Worm (Caenorhabditis elegans) whole organism, L4 larva: ENCODE results near the gene tmem-218.

Experiments
- F26F4.8 ChIP-seq: fragments of 200-800 bp; sonication (Bioruptor generic); conservative IDR thresholded peaks from 2 replicates; pipeline ENCODE4 v1.3.6; 2022; ENCODE audit warnings: missing genetic modification characterization, missing compliant biosample characterization
- F49E8.2 ChIP-seq: sonication (generic microtip); optimal IDR thresholded peaks from 2 replicates; lab custom pipeline; 2016; ENCODE audit warnings: missing compliant biosample characterization, mild to moderate bottlenecking, missing genetic modification characterization, borderline replicate concordance
- T20F7.1 ChIP-seq: fragments of 200-800 bp; sonication (Bioruptor generic); optimal IDR thresholded peaks from 2 replicates; lab custom pipeline; 2018; ENCODE audit warnings: mild to moderate bottlenecking, missing genetic modification characterization, missing compliant biosample characterization
- Y75B8A.6 ChIP-seq: fragments of 200-800 bp; sonication (Bioruptor generic); IDR thresholded peaks from 2 replicates; pipeline ENCODE4 v1.3.6; 2022; ENCODE audit warnings: missing genetic modification reagents, missing genetic modification characterization, missing compliant biosample characterization
- aha-1 ChIP-seq: fragments of 150-350 bp; peaks from one replicate; lab custom pipeline; 2014; ENCODE audit warnings: missing biosample characterization, missing genetic modification characterization
- aly-2 ChIP-seq: sonication (generic microtip); optimal IDR thresholded peaks from 2 replicates; lab custom pipeline; 2018; ENCODE audit warnings: missing biosample characterization, missing genetic modification characterization
- arid-1 ChIP-seq: fragments of 200-800 bp; sonication (Bioruptor generic); conservative IDR thresholded peaks from 2 replicates; pipeline ENCODE4 v1.3.6; 2022; ENCODE audit warnings: missing genetic modification reagents, missing genetic modification characterization, missing compliant biosample characterization
- ceh-20 ChIP-seq: fragments of 200-800 bp; sonication (Bioruptor generic); IDR thresholded peaks from 2 replicates; pipeline ENCODE4 v1.3.6; 2022; ENCODE audit warnings: missing genetic modification reagents, missing genetic modification characterization, missing compliant biosample characterization
- ceh-32 ChIP-seq: sonication (generic microtip); optimal IDR thresholded peaks from 2 replicates; lab custom pipeline; 2016; ENCODE audit warnings: mild to moderate bottlenecking, missing genetic modification characterization, missing compliant biosample characterization; ENCODE audit not compliant: poor library complexity
- ces-1 ChIP-seq: fragments of 150-350 bp; sonication (generic microtip); optimal IDR thresholded peaks from 4 replicates; lab custom pipeline; 2014; ENCODE audit warnings: missing biosample characterization, missing genetic modification reagents, missing genetic modification characterization
- ctbp-1 ChIP-seq: fragments of 200-800 bp; sonication (Bioruptor generic); IDR thresholded peaks from 2 replicates; pipeline ENCODE4 v1.3.6; 2022; ENCODE audit warnings: missing genetic modification reagents, missing genetic modification characterization, missing compliant biosample characterization
- daf-12 ChIP-seq: fragments of 150-350 bp; optimal IDR thresholded peaks from 2 replicates; lab custom pipeline; 2014; ENCODE audit warnings: missing biosample characterization, missing genetic modification reagents, missing genetic modification characterization
- daf-16 ChIP-seq, 3 experiments: sonication (generic microtip); optimal IDR thresholded peaks; 2 replicates each; lab custom pipeline; 2016 to 2017; ENCODE audit warnings: missing genetic modification characterization in 3 of 3, missing genetic modification reagents in 3 of 3, mild to moderate bottlenecking in 2 of 3, missing compliant biosample characterization in 2 of 3, missing biosample characterization in 1 of 3, moderate library complexity in 1 of 3
- daf-19 ChIP-seq: fragments of 200-800 bp; sonication (Bioruptor generic); conservative IDR thresholded peaks from 2 replicates; pipeline ENCODE4 v1.3.6; 2022; ENCODE audit warnings: missing genetic modification characterization, missing compliant biosample characterization
- daf-8 ChIP-seq: fragments of 200-800 bp; sonication (Bioruptor generic); IDR thresholded peaks from 2 replicates; pipeline ENCODE4 v1.3.6; 2022; ENCODE audit warnings: missing genetic modification characterization, missing compliant biosample characterization
- dmd-6 ChIP-seq: fragments of 200-800 bp; sonication (Bioruptor generic); IDR thresholded peaks from 2 replicates; pipeline ENCODE4 v1.3.6; 2022; ENCODE audit warnings: missing genetic modification reagents, missing genetic modification characterization, missing compliant biosample characterization
- dmd-8 ChIP-seq: fragments of 200-800 bp; sonication (Bioruptor generic); IDR thresholded peaks from 2 replicates; pipeline ENCODE4 v1.3.6; 2022; ENCODE audit warnings: missing genetic modification characterization, missing compliant biosample characterization
- duxl-1 ChIP-seq: sonication (generic microtip); optimal IDR thresholded peaks from 2 replicates; lab custom pipeline; 2016; ENCODE audit warnings: mild to moderate bottlenecking, missing genetic modification characterization, moderate library complexity, missing compliant biosample characterization; ENCODE audit not compliant: poor library complexity
- egl-43 ChIP-seq: fragments of 200-800 bp; sonication (Bioruptor generic); IDR thresholded peaks from 2 replicates; pipeline ENCODE4 v1.3.6; 2022; ENCODE audit warnings: missing genetic modification reagents, missing genetic modification characterization, missing compliant biosample characterization
- hlh-11 ChIP-seq: fragments of 200-800 bp; sonication (Bioruptor generic); optimal IDR thresholded peaks from 2 replicates; lab custom pipeline; 2018; ENCODE audit warnings: mild to moderate bottlenecking, missing genetic modification characterization, missing compliant biosample characterization
- hlh-30 ChIP-seq: sonication (generic microtip); optimal IDR thresholded peaks from 2 replicates; lab custom pipeline; 2017; ENCODE audit warnings: antibody characterized with exemption, mild to moderate bottlenecking, missing genetic modification characterization, missing compliant biosample characterization; ENCODE audit not compliant: insufficient read depth
- lin-1 ChIP-seq: fragments of 200-800 bp; sonication (Bioruptor generic); IDR thresholded peaks from 2 replicates; pipeline ENCODE4 v1.3.6; 2022; ENCODE audit warnings: missing genetic modification reagents, missing genetic modification characterization, missing compliant biosample characterization
- lin-13 ChIP-seq: fragments of 150-350 bp; optimal IDR thresholded peaks from 2 replicates; lab custom pipeline; 2014; ENCODE audit warnings: missing biosample characterization, missing genetic modification reagents, missing genetic modification characterization
- madf-9 ChIP-seq: fragments of 200-800 bp; sonication (Bioruptor generic); conservative IDR thresholded peaks from 2 replicates; pipeline ENCODE4 v1.3.6; 2022; ENCODE audit warnings: missing genetic modification reagents, missing genetic modification characterization, missing compliant biosample characterization
- mdl-1 ChIP-seq, 2 experiments: fragments of 150-350 bp in 1 of 2; sonication (generic microtip) in 1 of 2; optimal IDR thresholded peaks; 2 replicates each; lab custom pipeline; 2014 to 2017; ENCODE audit warnings: missing biosample characterization in 2 of 2, missing genetic modification characterization in 2 of 2
- mep-1 ChIP-seq: fragments of 150-350 bp; sonication (generic microtip); optimal IDR thresholded peaks from 3 replicates; lab custom pipeline; 2014; ENCODE audit warnings: missing biosample characterization, missing genetic modification characterization
- mxl-3 ChIP-seq: fragments of 200-800 bp; sonication (Bioruptor generic); optimal IDR thresholded peaks from 2 replicates; lab custom pipeline; 2018; ENCODE audit warnings: mild to moderate bottlenecking, missing genetic modification characterization, missing compliant biosample characterization
- nhr-111 ChIP-seq: fragments of 200-800 bp; sonication (Bioruptor generic); optimal IDR thresholded peaks from 2 replicates; lab custom pipeline; 2018; ENCODE audit warnings: mild to moderate bottlenecking, missing genetic modification characterization, missing compliant biosample characterization
- nhr-28 ChIP-seq: fragments of 150-350 bp; optimal IDR thresholded peaks from 2 replicates; lab custom pipeline; 2014; ENCODE audit warnings: missing biosample characterization, missing genetic modification characterization
- nhr-41 ChIP-seq: fragments of 200-800 bp; sonication (Bioruptor generic); IDR thresholded peaks from 2 replicates; pipeline ENCODE4 v1.3.6; 2022; ENCODE audit warnings: missing genetic modification reagents, missing genetic modification characterization, missing compliant biosample characterization
- nhr-42 ChIP-seq: fragments of 200-800 bp; sonication (Bioruptor generic); IDR thresholded peaks from 2 replicates; pipeline ENCODE4 v1.3.6; 2022; ENCODE audit warnings: missing genetic modification characterization, missing compliant biosample characterization
- nhr-48 ChIP-seq: sonication (generic microtip); optimal IDR thresholded peaks from 2 replicates; lab custom pipeline; 2016; ENCODE audit warnings: mild to moderate bottlenecking, missing genetic modification characterization, missing compliant biosample characterization
- nhr-6 ChIP-seq: fragments of 150-350 bp; optimal IDR thresholded peaks from 2 replicates; lab custom pipeline; 2014; ENCODE audit warnings: missing biosample characterization, missing genetic modification characterization
- nhr-76 ChIP-seq: fragments of 150-350 bp; optimal IDR thresholded peaks from 2 replicates; lab custom pipeline; 2014; ENCODE audit warnings: missing biosample characterization, missing genetic modification characterization
- nhr-77 ChIP-seq: fragments of 150-350 bp; optimal IDR thresholded peaks from 2 replicates; lab custom pipeline; 2014; ENCODE audit warnings: missing biosample characterization, missing genetic modification characterization
- pha-4 ChIP-seq, 2 experiments: fragments of 150-350 bp in 1 of 2; fragments of 200-800 bp in 1 of 2; sonication (Bioruptor generic) in 1 of 2; IDR thresholded peaks in 1 of 2; optimal IDR thresholded peaks in 1 of 2; 2 replicates each; pipeline versions ENCODE4 v1.3.6 to Lab custom; 2014 to 2022; ENCODE audit warnings: missing genetic modification characterization in 2 of 2, missing genetic modification reagents in 2 of 2, missing biosample characterization in 1 of 2, missing compliant biosample characterization in 1 of 2
- pqm-1 ChIP-seq: sonication (generic microtip); optimal IDR thresholded peaks from 2 replicates; lab custom pipeline; 2017; ENCODE audit warnings: missing biosample characterization, missing genetic modification characterization
- saeg-2 ChIP-seq: fragments of 200-800 bp; sonication (Bioruptor generic); IDR thresholded peaks from 2 replicates; pipeline ENCODE4 v1.3.6; 2022; ENCODE audit warnings: missing genetic modification reagents, missing genetic modification characterization, missing compliant biosample characterization
- skn-1 ChIP-seq: fragments of 150-350 bp; optimal IDR thresholded peaks from 2 replicates; lab custom pipeline; 2014; ENCODE audit warnings: missing biosample characterization, missing genetic modification characterization
- snpc-4 ChIP-seq: fragments of 150-350 bp; optimal IDR thresholded peaks from 2 replicates; lab custom pipeline; 2014; ENCODE audit warnings: missing biosample characterization, missing genetic modification characterization
- unc-130 ChIP-seq: sonication (generic microtip); optimal IDR thresholded peaks from 2 replicates; lab custom pipeline; 2016; ENCODE audit warnings: missing genetic modification reagents, missing genetic modification characterization, missing compliant biosample characterization
- zfp-2 ChIP-seq: sonication (generic microtip); optimal IDR thresholded peaks from 2 replicates; lab custom pipeline; 2016; ENCODE audit warnings: mild to moderate bottlenecking, missing genetic modification characterization, missing compliant biosample characterization
- zfp-3 ChIP-seq: fragments of 200-800 bp; sonication (Bioruptor generic); conservative IDR thresholded peaks from 2 replicates; pipeline ENCODE4 v1.3.6; 2022; ENCODE audit warnings: missing genetic modification reagents, missing genetic modification characterization, missing compliant biosample characterization
- zip-11 ChIP-seq: fragments of 200-800 bp; sonication (Bioruptor generic); IDR thresholded peaks from 2 replicates; pipeline ENCODE4 v1.3.6; 2022; ENCODE audit warnings: missing genetic modification characterization, missing compliant biosample characterization
- ztf-11 ChIP-seq: fragments of 150-350 bp; optimal IDR thresholded peaks from 2 replicates; lab custom pipeline; 2014; ENCODE audit warnings: missing biosample characterization, missing genetic modification characterization
- ztf-7 ChIP-seq: fragments of 150-350 bp; optimal IDR thresholded peaks from 2 replicates; lab custom pipeline; 2014; ENCODE audit warnings: missing biosample characterization, missing genetic modification characterization

The tmem-218 gene

DNA sequence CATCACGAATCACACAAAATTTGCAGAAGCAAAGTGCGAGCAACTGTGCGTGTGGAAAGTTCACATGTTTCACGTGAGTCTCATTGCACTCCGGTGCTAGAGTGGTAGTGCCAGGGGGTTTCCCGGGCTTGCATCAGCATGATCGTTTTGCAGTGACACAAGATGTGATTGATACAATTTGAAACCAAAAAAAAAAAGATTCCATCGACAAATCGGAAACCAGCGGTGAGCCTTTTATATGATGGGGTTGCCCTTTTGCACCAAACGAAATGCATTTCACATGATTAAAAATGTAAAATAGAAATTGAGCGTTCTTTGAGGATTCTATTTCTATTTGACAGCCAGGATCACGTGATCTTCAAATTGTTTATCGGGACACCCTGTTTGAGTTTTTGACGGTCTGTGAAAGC, 13.1 kb upstream of the tmem-218 start (continued):
- TF ChIP-seq lin-13 (GFP tag; lab: Kevin White, UChicago), result no peak
- TF ChIP-seq saeg-2 (GFP tag; lab: Robert Waterston, UW), result 0 out of 2 replicates have a peak, but pooled peaks have one; percentile 66
- peak; percentile 16 to 75 for TF ChIP-seq mdl-1 (tag; optimal IDR thresholded peaks at IDR 0.05; lab: Kevin White, UChicago)
- TF ChIP-seq zfp-3 (GFP tag; lab: Robert Waterston, UW), result no peak
- 0 out of 2 replicates have a peak, but pooled peaks have one; percentile 31 for TF ChIP-seq pha-4 (GFP tag; IDR thresholded peaks at IDR 0.05; lab: Robert Waterston, UW)
- TF ChIP-seq pha-4 (tag; optimal IDR thresholded peaks at IDR 0.05; lab: Kevin White, UChicago), result no peak
- no peak for TF ChIP-seq zip-11 (GFP tag; lab: Robert Waterston, UW)
- peak; percentile 81 for TF ChIP-seq hlh-30 (tag; lab: Kevin White, UChicago)
- TF ChIP-seq mep-1 (tag; lab: Kevin White, UChicago), result peak; percentile 17
- no peak for TF ChIP-seq aly-2 (tag; lab: Kevin White, UChicago)
- no peak for TF ChIP-seq ceh-32 (tag; lab: Kevin White, UChicago)
- TF ChIP-seq egl-43, result no peak
- TF ChIP-seq nhr-6 (tag; lab: Kevin White, UChicago), result no peak
- TF ChIP-seq daf-8 (GFP tag; lab: Robert Waterston, UW), result no peak
- TF ChIP-seq F49E8.2, result no peak
- no peak for TF ChIP-seq skn-1 (tag; lab: Kevin White, UChicago)
- TF ChIP-seq nhr-111, result no peak
- TF ChIP-seq ces-1 (GFP tag; lab: Kevin White, UChicago), result no peak
- TF ChIP-seq ceh-20 (GFP tag; lab: Robert Waterston, UW), result no peak
- TF ChIP-seq daf-12 (tag; lab: Kevin White, UChicago), result no peak
- TF ChIP-seq snpc-4 (tag; lab: Kevin White, UChicago), result no peak
- TF ChIP-seq nhr-42 (GFP tag; lab: Robert Waterston, UW), result no peak
- TF ChIP-seq Y75B8A.6 (GFP tag; lab: Robert Waterston, UW), result no peak
- TF ChIP-seq mxl-3 (GFP tag; lab: Kevin White, UChicago), result peak; percentile 1
- TF ChIP-seq nhr-41 (GFP tag; lab: Robert Waterston, UW), result no peak
- TF ChIP-seq ztf-7 (tag; lab: Kevin White, UChicago), result peak; percentile 15
- no peak for TF ChIP-seq pqm-1 (tag; lab: Kevin White, UChicago)
- peak; percentile 96 for TF ChIP-seq dmd-6 (GFP tag; lab: Robert Waterston, UW)

- TF ChIP-seq duxl-1 (tag; lab: Kevin White, UChicago), result no peak
- TF ChIP-seq nhr-76, result no peak
- no peak for TF ChIP-seq daf-16 (GFP tag; optimal IDR thresholded peaks at IDR 0.05; lab: Kevin White, UChicago)
- TF ChIP-seq daf-16 (tag; optimal IDR thresholded peaks at IDR 0.05; lab: Kevin White, UChicago), result peak; percentile 98
- peak; percentile 31 for TF ChIP-seq hlh-11 (tag; lab: Kevin White, UChicago)
- no peak for TF ChIP-seq lin-1 (GFP tag; lab: Robert Waterston, UW)
- TF ChIP-seq nhr-28 (tag; lab: Kevin White, UChicago), result peak; percentile 17
- no peak for TF ChIP-seq ctbp-1 (GFP tag; lab: Robert Waterston, UW)
Measured at ce11 chrX:17637528-17637927, 12.0 kb upstream of the tmem-218 start.

DNA sequence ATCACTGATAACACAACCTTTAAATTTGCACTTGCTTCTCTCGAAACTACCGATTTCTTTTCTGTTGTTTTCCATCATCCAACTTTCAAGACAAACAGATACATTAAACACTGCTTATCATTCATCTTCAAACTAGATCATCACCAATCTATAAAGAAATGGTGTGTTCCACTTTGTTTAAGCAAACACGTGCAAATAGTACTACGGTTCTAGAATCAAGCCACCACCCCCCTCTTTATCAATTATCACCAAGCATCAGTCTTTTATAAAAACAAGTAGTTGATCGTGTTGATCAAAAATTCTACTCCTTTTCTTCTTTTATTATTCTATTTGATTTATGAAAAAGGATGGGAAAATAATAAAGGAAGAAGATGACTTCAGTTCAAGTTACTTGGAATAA, 11.0 kb upstream of the tmem-218 start:
- no peak for TF ChIP-seq arid-1
- TF ChIP-seq aly-2 (tag; lab: Kevin White, UChicago), result no peak
- TF ChIP-seq zfp-2 (tag; lab: Kevin White, UChicago), result no peak
- TF ChIP-seq ztf-11 (tag; lab: Kevin White, UChicago), result no peak
- TF ChIP-seq madf-9, result no peak
- peak; percentile 47 for TF ChIP-seq mep-1 (tag; lab: Kevin White, UChicago)
- no peak for TF ChIP-seq lin-1 (GFP tag; lab: Robert Waterston, UW)
- TF ChIP-seq aha-1 (tag; lab: Kevin White, UChicago), result peak; percentile 92
- TF ChIP-seq Y75B8A.6 (GFP tag; lab: Robert Waterston, UW), result no peak
- peak; percentile 54 for TF ChIP-seq hlh-11 (tag; lab: Kevin White, UChicago)
- no peak for TF ChIP-seq T20F7.1
- peak; percentile 15 for TF ChIP-seq nhr-48 (tag; lab: Kevin White, UChicago)
- TF ChIP-seq nhr-6 (tag; lab: Kevin White, UChicago), result peak; percentile 17
- peak; percentile 76 for TF ChIP-seq hlh-30 (tag; lab: Kevin White, UChicago)
- TF ChIP-seq unc-130 (GFP tag; lab: Kevin White, UChicago), result no peak
- TF ChIP-seq mxl-3 (GFP tag; lab: Kevin White, UChicago), result peak; percentile 27
- TF ChIP-seq snpc-4 (tag; lab: Kevin White, UChicago), result no peak
- peak; percentile 18 to 80 for TF ChIP-seq mdl-1 (tag; optimal IDR thresholded peaks at IDR 0.05; lab: Kevin White, UChicago)
- TF ChIP-seq nhr-77, result no peak
- no peak for TF ChIP-seq ceh-20 (GFP tag; lab: Robert Waterston, UW)
- TF ChIP-seq dmd-8 (GFP tag; lab: Robert Waterston, UW), result no peak
- TF ChIP-seq daf-19 (GFP tag; lab: Robert Waterston, UW), result no peak
- TF ChIP-seq F26F4.8 (GFP tag; lab: Robert Waterston, UW), result no peak
- TF ChIP-seq egl-43, result no peak
